Fruit fly (Drosophila melanogaster): ENCODE measurements around the gene lft.

Gene lft

dm6 chr2L:10396877-10397587 lies 32.8 kb downstream of the lft start (continued):
- TF ChIP-seq dmrt99B (tag; optimal IDR thresholded peaks at IDR 0.05) (no peak), CG7987 (GFP tag; optimal IDR thresholded peaks at IDR 0.05) (peak; percentile 61), insv (GFP tag; optimal IDR thresholded peaks at IDR 0.05) (no peak), CG17385 (GFP tag; optimal IDR thresholded peaks at IDR 0.05) (no peak), HLH4C (GFP tag; IDR thresholded peaks at IDR 0.05; ENCODE audit: partially characterized antibody) (no peak), CG11695 (GFP tag; IDR thresholded peaks at IDR 0.05) (no peak), cg (GFP tag; optimal IDR thresholded peaks at IDR 0.05) (peak; percentile 84), Side (GFP tag; optimal IDR thresholded peaks at IDR 0.05) (no peak), sens-2 (GFP tag; IDR thresholded peaks at IDR 0.05) (no peak), kni (GFP tag; optimal IDR thresholded peaks at IDR 0.05) (peak; percentile 37), Dp (GFP tag; optimal IDR thresholded peaks at IDR 0.05) (no peak), CG9609 (GFP tag; optimal IDR thresholded peaks at IDR 0.05) (no peak), YL-1 (GFP tag; optimal IDR thresholded peaks at IDR 0.05) (peak; percentile 17), CG4730 (GFP tag; IDR thresholded peaks at IDR 0.05) (no peak), psq (GFP tag; optimal IDR thresholded peaks at IDR 0.05) (no peak), CG2120 (GFP tag; optimal IDR thresholded peaks at IDR 0.05) (no peak), slbo (GFP tag; IDR thresholded peaks at IDR 0.05) (no peak), stwl (tag; optimal IDR thresholded peaks at IDR 0.05) (no peak), usp (GFP tag; optimal IDR thresholded peaks at IDR 0.05) (no peak), Optix (GFP tag; IDR thresholded peaks at IDR 0.05) (no peak), caup (GFP tag; optimal IDR thresholded peaks at IDR 0.05; ENCODE audit: severe bottlenecking) (no peak), mirr (GFP tag; optimal IDR thresholded peaks at IDR 0.05) (peak; percentile 13), CG2129 (GFP tag; IDR thresholded peaks at IDR 0.05; ENCODE audit: partially characterized antibody) (no peak), esg (GFP tag; conservative IDR thresholded peaks at IDR 0.05) (no peak), CG9797 (GFP tag; optimal IDR thresholded peaks at IDR 0.05) (no peak), gfzf (GFP tag; optimal IDR thresholded peaks at IDR 0.05) (no peak), CG15073 (GFP tag; optimal IDR thresholded peaks at IDR 0.05) (no peak), Fer1 (GFP tag; optimal IDR thresholded peaks at IDR 0.05) (peak; percentile 49)

dm6 chr2L:10403803-10404315 lies 39.6 kb downstream of the lft start:
- TF ChIP-seq mld (GFP tag; IDR thresholded peaks at IDR 0.05; ENCODE audit: partially characterized antibody): no peak
- no peak for TF ChIP-seq ssp (GFP tag; IDR thresholded peaks at IDR 0.05)
- TF ChIP-seq Sry-δ (GFP tag; optimal IDR thresholded peaks at IDR 0.05): peak; percentile 52
- TF ChIP-seq CG14710 (tag; optimal IDR thresholded peaks at IDR 0.05): peak; percentile 1
- peak; percentile 44; the same call in 2 of the 3 replicates for TF ChIP-seq CG34224 (GFP tag; IDR thresholded peaks at IDR 0.05; ENCODE audit: partially characterized antibody)
- peak; percentile 57 for TF ChIP-seq CG4617 (GFP tag; optimal IDR thresholded peaks at IDR 0.05; ENCODE audit: borderline replicate concordance)
- TF ChIP-seq sens (GFP tag): peak; percentile 91
- TF ChIP-seq phol (tag; optimal IDR thresholded peaks at IDR 0.05): peak; percentile 13
- TF ChIP-seq CG17802 (tag; optimal IDR thresholded peaks at IDR 0.05): peak; percentile 25
- peak; percentile 62 for TF ChIP-seq CG13287 (GFP tag; IDR thresholded peaks at IDR 0.05; ENCODE audit: partially characterized antibody)
- TF ChIP-seq Med (GFP tag): peak; percentile 59
- peak; percentile 49 for TF ChIP-seq CG11723 (GFP tag; optimal IDR thresholded peaks at IDR 0.05)
- peak; percentile 45 for TF ChIP-seq YL-1 (GFP tag; optimal IDR thresholded peaks at IDR 0.05)
- peak; percentile 63 for TF ChIP-seq Dll (GFP tag; IDR thresholded peaks at IDR 0.05; ENCODE audit: partially characterized antibody)
- TF ChIP-seq CG10543 (GFP tag; optimal IDR thresholded peaks at IDR 0.05): no peak
- peak; percentile 42; the same call in 1 of the 3 replicates for TF ChIP-seq CG14860 (GFP tag; IDR thresholded peaks at IDR 0.05; ENCODE audit: partially characterized antibody)
- peak; percentile 45; the same call in 1 of the 3 replicates for TF ChIP-seq CG16813 (GFP tag; IDR thresholded peaks at IDR 0.05; ENCODE audit: partially characterized antibody)
- TF ChIP-seq CG2116 (GFP tag; optimal IDR thresholded peaks at IDR 0.05): peak; percentile 72
- no peak for TF ChIP-seq CG7357 (GFP tag; IDR thresholded peaks at IDR 0.05)
- TF ChIP-seq mirr (GFP tag; optimal IDR thresholded peaks at IDR 0.05): no peak
- no peak for TF ChIP-seq CG18764 (GFP tag; optimal IDR thresholded peaks at IDR 0.05)
- TF ChIP-seq trem (tag; optimal IDR thresholded peaks at IDR 0.05): peak; percentile 18
- no peak for TF ChIP-seq CG11456 (GFP tag; IDR thresholded peaks at IDR 0.05)

Data from whole organism, embryonic.